Fruit fly (Drosophila melanogaster): ENCODE data around the gene Cdk8.
A peak's percentile ranks its signal among the peaks of the same experiment; 100 is the strongest.

Gene Cdk8

dm6 chr3L:9856430-9857218 lies 18.2 kb upstream of the Cdk8 start (continued):
- TF ChIP-seq CG17385 (GFP tag; optimal IDR thresholded peaks at IDR 0.05) (peak; percentile 81), Lpt (GFP tag; optimal IDR thresholded peaks at IDR 0.05) (no peak), ab (GFP tag; optimal IDR thresholded peaks at IDR 0.05) (no peak), CG3995 (GFP tag; optimal IDR thresholded peaks at IDR 0.05) (no peak), Side (GFP tag; optimal IDR thresholded peaks at IDR 0.05) (no peak), h (optimal IDR thresholded peaks at IDR 0.05) (no peak), CG18619 (GFP tag; optimal IDR thresholded peaks at IDR 0.05) (peak; percentile 55), jing (GFP tag; optimal IDR thresholded peaks at IDR 0.05) (peak; percentile 48), eve (GFP tag; optimal IDR thresholded peaks at IDR 0.05) (no peak), CG15514 (GFP tag; optimal IDR thresholded peaks at IDR 0.05) (peak; percentile 34), insv (GFP tag; optimal IDR thresholded peaks at IDR 0.05) (no peak), CG13624 (GFP tag; optimal IDR thresholded peaks at IDR 0.05) (no peak), CG34376 (GFP tag; optimal IDR thresholded peaks at IDR 0.05) (no peak), CG8388 (GFP tag; optimal IDR thresholded peaks at IDR 0.05) (peak; percentile 92), lov (optimal IDR thresholded peaks at IDR 0.05) (no peak), lov (GFP tag; IDR thresholded peaks at IDR 0.05) (peak; percentile 77; the same call in 1 of the 3 replicates), CG10543 (GFP tag; optimal IDR thresholded peaks at IDR 0.05) (no peak), zen (tag; optimal IDR thresholded peaks at IDR 0.05) (peak; percentile 95), Bdp1 (GFP tag; optimal IDR thresholded peaks at IDR 0.05) (no peak), CG11695 (GFP tag; IDR thresholded peaks at IDR 0.05) (peak; percentile 87), bsh (GFP tag; optimal IDR thresholded peaks at IDR 0.05) (peak in 1 of 2 experiments; percentile 95), bowl (GFP tag; IDR thresholded peaks at IDR 0.05) (no peak), gro (GFP tag; optimal IDR thresholded peaks at IDR 0.05) (no peak), stwl (tag; optimal IDR thresholded peaks at IDR 0.05) (peak; percentile 38), CG2129 (GFP tag; IDR thresholded peaks at IDR 0.05; ENCODE audit: partially characterized antibody) (no peak), sisA (GFP tag; IDR thresholded peaks at IDR 0.05) (peak; percentile 85), CG32767 (GFP tag; IDR thresholded peaks at IDR 0.05) (peak; percentile 82), Hand (GFP tag; optimal IDR thresholded peaks at IDR 0.05) (peak; percentile 37), CG14441 (GFP tag; IDR thresholded peaks at IDR 0.05) (peak; percentile 66), fd3F (GFP tag; optimal IDR thresholded peaks at IDR 0.05) (peak; percentile 46), CG9215 (GFP tag; IDR thresholded peaks at IDR 0.05) (peak; percentile 59), bab2 (GFP tag; optimal IDR thresholded peaks at IDR 0.05) (no peak), CG2202 (tag; optimal IDR thresholded peaks at IDR 0.05) (peak; percentile 87), CG3407 (GFP tag; optimal IDR thresholded peaks at IDR 0.05) (peak; percentile 82), pros (GFP tag; optimal IDR thresholded peaks at IDR 0.05) (no peak), CG1529 (GFP tag; optimal IDR thresholded peaks at IDR 0.05) (peak; percentile 65), nom (GFP tag; optimal IDR thresholded peaks at IDR 0.05) (peak; percentile 9), CG9437 (GFP tag; optimal IDR thresholded peaks at IDR 0.05) (peak; percentile 83), CG16779 (GFP tag; IDR thresholded peaks at IDR 0.05) (no peak), CG2678 (tag; optimal IDR thresholded peaks at IDR 0.05) (peak; percentile 90), CG10274 (GFP tag; optimal IDR thresholded peaks at IDR 0.05) (no peak), CG9817 (tag; optimal IDR thresholded peaks at IDR 0.05) (peak; percentile 63), ems (GFP tag; optimal IDR thresholded peaks at IDR 0.05) (no peak), Fer2 (tag; optimal IDR thresholded peaks at IDR 0.05) (no peak), CG15011 (GFP tag; optimal IDR thresholded peaks at IDR 0.05) (no peak), trh (GFP tag; optimal IDR thresholded peaks at IDR 0.05) (peak; percentile 35), CG5245 (GFP tag; optimal IDR thresholded peaks at IDR 0.05) (peak; percentile 69), CG2199 (GFP tag; IDR thresholded peaks at IDR 0.05) (no peak; the same call in 2 of the 3 replicates), NfI (GFP tag; optimal IDR thresholded peaks at IDR 0.05) (peak; percentile 47), Ets65A (GFP tag) (no peak)

Measured in whole organism, embryonic.